Worm (Caenorhabditis elegans): ENCODE measurements around the gene F17C11.13.

DNA sequence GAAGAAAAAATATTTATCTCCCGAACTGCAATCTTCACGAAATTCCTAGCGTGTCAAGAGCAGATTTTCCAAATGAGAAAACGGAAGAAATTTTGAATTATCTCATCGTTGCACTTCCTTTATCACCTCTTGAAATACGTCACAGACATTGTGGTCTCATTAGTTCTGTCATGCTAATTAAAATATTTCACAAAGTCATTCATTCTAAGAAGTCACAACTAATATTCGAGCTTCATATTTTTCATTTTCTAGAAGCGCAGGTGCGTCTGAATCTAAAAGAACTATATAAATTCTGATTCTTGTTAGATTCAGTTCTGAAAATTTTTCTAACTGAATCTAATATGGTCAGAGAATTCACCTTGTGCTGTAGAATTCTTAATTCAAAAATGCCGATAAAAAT, 8.5 kb upstream of the F17C11.13 start:
- TF ChIP-seq him-1 (tag; optimal IDR thresholded peaks at IDR 0.05) (no peak), dao-5 (tag; optimal IDR thresholded peaks at IDR 0.05) (no peak)
